Fruit fly (Drosophila melanogaster) whole organism, larva: ENCODE results near the gene CG7131.
A peak's percentile ranks its signal among the peaks of the same experiment; 100 is the strongest.

Experiments used
- noc ChIP-seq: fragments of 200-800 bp; sonication (Bioruptor generic); optimal IDR thresholded peaks from 3 replicates; lab custom pipeline; 2019; ENCODE audit warnings: missing biosample characterization, mild to moderate bottlenecking, missing genetic modification characterization, moderate library complexity

CG7131 gene

DNA sequence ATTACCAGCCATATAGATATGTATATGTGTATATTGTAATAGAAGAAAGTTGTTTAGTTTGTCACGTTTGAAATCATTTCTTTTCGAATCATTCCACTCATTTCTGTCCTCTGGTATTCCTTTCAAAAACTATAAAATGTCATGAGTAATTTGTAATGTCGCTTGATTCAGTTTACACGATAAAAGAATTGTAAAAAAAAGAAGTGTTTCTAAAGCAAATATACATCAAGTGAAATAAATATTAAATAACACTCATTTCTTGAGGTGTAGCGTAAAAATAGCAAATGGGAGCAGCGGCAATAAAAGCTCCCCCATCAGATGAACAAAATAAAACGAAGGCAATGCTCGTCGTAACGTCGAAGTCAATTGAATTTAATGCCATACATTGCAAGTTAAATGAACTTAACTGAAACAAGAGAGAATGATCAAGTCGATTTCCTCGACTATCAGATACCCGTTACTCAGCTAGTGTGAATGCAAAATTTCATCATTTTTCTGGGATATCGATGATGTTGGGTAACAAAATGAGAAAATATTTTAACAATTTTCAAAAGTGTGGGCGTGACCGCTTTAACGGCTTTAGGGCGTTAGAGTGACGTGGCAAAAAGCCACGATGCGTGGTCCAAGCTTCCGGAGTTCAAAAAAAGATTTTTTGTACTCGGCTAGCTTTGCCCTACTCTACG, 6.8 kb upstream of the CG7131 start:
- no peak for TF ChIP-seq noc

DNA sequence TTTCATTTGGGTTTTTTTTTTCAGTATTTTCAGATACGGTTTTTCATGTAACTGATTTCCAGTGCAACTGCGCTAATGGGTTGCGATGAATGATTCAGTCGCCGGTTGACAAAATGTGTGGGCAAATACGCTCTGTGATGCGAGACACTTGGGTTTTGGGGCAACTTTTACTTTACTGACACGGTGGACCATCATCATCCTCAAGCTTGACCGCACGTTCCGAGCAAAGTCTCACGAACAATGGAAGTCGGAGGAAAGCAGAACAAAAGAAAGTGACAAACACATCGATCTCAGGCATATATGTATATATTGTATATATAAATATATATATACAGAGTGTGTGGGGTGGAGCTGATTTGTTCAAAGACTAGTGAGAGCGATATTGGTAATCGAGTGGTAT, 5.9 kb upstream of the CG7131 start:
- TF ChIP-seq noc: no peak

DNA sequence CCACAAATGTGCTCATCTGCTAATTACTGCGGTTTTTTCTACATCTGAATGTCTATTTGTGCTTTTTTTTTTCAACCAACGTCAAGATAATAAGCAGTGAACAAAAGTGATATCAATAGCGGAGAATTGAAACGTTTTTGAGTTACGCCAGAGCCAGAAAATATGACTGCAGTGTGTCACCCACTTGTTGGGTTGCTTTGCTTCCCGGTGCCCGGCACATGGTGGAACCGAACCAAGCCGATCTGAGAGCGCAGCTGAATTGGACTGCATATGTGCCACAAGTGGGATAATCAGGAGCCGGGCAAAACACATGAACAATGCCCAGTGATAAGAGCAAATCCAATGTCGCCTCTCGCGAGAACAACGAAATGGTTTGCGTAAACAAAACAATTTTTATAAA, 3.8 kb upstream of the CG7131 start:
- no peak for TF ChIP-seq noc

DNA sequence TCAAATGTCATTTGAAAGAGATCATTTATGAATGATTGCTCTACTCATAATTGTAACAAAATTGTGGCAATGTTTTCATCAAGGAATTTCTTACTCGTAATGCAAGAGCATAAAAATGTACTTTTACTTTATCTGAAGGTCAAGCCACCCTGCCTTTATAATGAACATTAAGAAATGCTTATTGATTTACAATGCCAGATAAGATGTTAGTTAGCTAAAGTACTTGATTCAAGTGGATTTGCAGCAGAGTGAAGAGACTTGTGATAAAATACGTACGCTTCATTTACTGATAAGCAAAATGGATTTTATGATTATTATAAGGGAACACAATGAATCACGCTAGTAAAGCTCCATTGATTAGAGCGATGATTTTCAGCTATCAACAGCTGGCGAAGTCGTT, 3.3 kb upstream of the CG7131 start:
- peak; percentile 62 for TF ChIP-seq noc

DNA sequence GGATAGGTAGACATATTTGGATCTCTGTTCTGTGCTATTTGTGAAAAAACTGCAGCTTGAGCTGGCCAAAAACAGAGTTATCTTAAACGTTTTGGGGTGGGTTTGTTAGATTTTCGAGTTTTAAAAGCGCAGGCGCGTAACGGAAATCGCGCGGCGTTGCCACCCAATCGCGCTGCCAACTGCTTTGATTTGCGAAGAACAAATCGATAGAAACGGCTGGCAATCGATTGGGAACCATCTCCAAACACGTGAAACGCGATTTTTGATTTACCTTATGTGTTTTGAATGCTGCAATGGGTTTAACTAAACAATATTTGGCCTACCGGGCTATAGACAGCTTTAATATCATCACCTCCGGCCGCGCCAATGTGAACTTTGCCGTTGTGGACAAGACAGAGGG, 5.1 kb downstream of the CG7131 start, which contains the start of the genes CG14312 and CG8064:
Gene CG14312 (minus strand): TSS at position 88 of the 400 bp plus-strand sequence.
Gene CG8064 (plus strand): TSS at position 220 of the 400 bp plus-strand sequence.
- no peak for TF ChIP-seq noc

- TF ChIP-seq noc: no peak
Observed at dm6 chr3R:18280866-18281473, 7.6 kb downstream of the CG7131 start.

- no peak for TF ChIP-seq noc
Observed at dm6 chr3R:18280133-18280532, 8.4 kb downstream of the CG7131 start.

- TF ChIP-seq noc: peak; percentile 3
Observed at dm6 chr3R:18279494-18279893, 9.1 kb downstream of the CG7131 start, which contains the start of gene CG7142. Gene CG7142, minus strand, starts transcription at chr3R:18279522.

dm6 chr3R:18277406-18277805, 11.2 kb downstream of the CG7131 start:
- TF ChIP-seq noc: no peak

- no peak for TF ChIP-seq noc
Observed at dm6 chr3R:18276688-18277087, 11.9 kb downstream of the CG7131 start.

DNA sequence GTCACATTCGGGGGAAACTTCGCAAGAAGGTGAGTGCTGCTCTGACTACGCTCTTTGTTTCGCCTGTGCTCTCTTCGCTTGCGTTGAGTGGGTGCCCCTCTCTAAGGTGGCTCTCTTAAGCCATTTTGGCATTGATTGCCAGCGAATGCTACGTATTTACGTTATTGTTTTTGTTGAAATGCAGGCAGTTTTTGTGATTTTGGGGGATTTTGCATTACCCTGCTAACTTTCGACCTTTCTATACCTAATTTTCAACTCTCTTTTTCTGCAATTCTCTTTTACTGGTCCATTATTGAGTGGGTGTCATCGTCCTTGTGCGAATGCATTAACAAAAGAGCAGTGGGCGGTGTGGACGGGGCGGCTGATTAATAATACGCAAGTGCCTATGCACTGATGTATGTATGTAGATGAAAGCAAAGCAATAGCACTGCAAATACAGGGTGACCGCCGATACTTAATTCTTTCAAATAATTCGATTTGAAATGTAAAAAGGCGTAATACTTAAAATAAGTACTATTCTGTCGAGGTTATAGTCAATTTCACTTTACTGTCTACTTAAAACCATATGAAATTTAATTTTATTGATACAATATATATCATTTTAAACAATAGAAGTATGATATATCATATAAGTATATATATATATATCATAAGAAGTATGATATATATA, 13.3 kb downstream of the CG7131 start:
- no peak for TF ChIP-seq noc

dm6 chr3R:18274328-18275098, 14.1 kb downstream of the CG7131 start, which contains the start of the genes Vps39 and eIF1A:
Gene Vps39, minus strand, starts transcription at chr3R:18274446.
Gene eIF1A, plus strand, starts transcription at chr3R:18274665.
- no peak for TF ChIP-seq noc

- TF ChIP-seq noc: no peak
Observed at dm6 chr3R:18269744-18270348, 18.7 kb downstream of the CG7131 start.

DNA sequence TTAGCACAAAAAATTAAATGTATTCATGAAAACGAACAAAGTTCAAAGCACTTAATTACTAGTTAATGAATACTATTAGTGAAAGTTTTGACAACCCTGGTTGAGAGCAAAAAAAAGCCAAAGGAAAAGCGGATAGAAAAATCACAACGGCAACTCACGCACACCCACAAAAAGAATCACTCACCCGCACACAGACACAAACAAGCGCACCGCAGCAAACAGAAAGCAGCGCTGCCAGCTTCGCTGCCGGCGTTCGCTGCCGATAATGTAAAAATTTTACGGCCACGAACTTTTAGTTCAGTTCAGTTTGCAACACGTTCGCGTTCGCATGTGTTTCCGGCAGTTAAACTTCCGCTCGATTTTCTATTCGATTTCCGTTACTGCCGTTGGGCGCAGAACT, 21.1 kb downstream of the CG7131 start, which contains the start of gene CG18599:
Gene CG18599 (plus strand): TSS at position 301 of the 400 bp plus-strand sequence.
- TF ChIP-seq noc: no peak

DNA sequence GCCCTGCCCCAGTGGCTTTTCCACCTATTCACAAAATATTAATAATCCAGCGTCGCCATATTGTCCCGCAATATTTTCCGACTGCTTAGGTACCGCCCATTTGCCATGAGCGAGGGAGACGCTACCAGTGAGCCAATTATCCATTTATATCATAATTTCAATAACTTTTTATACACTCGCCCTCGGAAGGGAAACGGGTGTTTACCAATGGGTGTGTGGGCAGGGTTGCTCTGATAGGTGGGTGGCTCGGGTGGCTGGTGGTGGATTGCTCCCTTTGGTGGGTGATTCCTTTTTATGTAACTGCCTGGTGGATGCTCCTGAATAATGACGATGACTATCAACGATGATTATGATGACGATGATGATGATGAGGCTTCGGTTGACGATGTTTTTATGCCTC, 21.9 kb downstream of the CG7131 start:
- TF ChIP-seq noc: no peak

- TF ChIP-seq noc: no peak
Observed at dm6 chr3R:18265275-18265674, 23.3 kb downstream of the CG7131 start.
